Worm (Caenorhabditis elegans): ENCODE measurements around the gene wee-1.3.

DNA sequence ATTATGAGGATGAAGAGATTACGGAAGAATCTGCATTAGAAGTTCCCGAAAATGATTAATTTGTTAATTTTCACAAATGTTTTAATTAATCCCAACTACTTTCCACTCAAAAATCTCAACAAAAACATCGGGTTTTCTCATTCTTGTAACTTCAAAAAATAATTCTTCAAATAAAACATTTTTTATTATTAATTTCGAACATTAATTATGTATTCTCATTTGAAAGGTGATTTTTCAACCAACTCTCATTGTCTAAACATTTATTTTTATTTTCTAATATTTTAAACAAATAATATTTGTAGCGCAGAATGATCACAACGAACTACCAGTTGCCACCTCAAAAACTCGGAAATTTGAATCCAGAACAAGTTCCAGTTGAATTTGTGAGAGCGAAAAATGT is 45.0 kb downstream of the wee-1.3 start, which contains the start of gene ZK1320.7:
- no peak for TF ChIP-seq pha-4 (GFP tag; IDR thresholded peaks at IDR 0.05)
- no peak for TF ChIP-seq pha-4 (tag; optimal IDR thresholded peaks at IDR 0.05)
- no peak for TF ChIP-seq T20F7.1 (GFP tag; optimal IDR thresholded peaks at IDR 0.05)
- no peak for TF ChIP-seq ces-1 (GFP tag; optimal IDR thresholded peaks at IDR 0.05)
- no peak for TF ChIP-seq nhr-11 (tag; optimal IDR thresholded peaks at IDR 0.05)
- TF ChIP-seq tra-1 (GFP tag; IDR thresholded peaks at IDR 0.05), result no peak
- TF ChIP-seq lin-39 (tag; optimal IDR thresholded peaks at IDR 0.05), result no peak
- TF ChIP-seq spr-1 (tag; optimal IDR thresholded peaks at IDR 0.05), result no peak
- no peak for TF ChIP-seq ZK546.5 (tag; optimal IDR thresholded peaks at IDR 0.05)

All from whole organism, L4 larva.